Worm (Caenorhabditis elegans): ENCODE measurements around the gene K01B6.4.

- TF ChIP-seq bed-1 (GFP tag; IDR thresholded peaks at IDR 0.05) (no peak), lin-54 (GFP tag; optimal IDR thresholded peaks at IDR 0.05) (no peak), ccch-3 (GFP tag; optimal IDR thresholded peaks at IDR 0.05) (no peak), B0035.1 (tag; optimal IDR thresholded peaks at IDR 0.05) (no peak), ceh-58 (GFP tag; IDR thresholded peaks at IDR 0.05) (no peak), cebp-2 (GFP tag; IDR thresholded peaks at IDR 0.05) (no peak), ZK185.1 (tag; optimal IDR thresholded peaks at IDR 0.05; ENCODE audit: poor library complexity, severe bottlenecking) (no peak), pha-4 (tag; optimal IDR thresholded peaks at IDR 0.05) (no peak), mcd-1 (GFP tag; IDR thresholded peaks at IDR 0.05) (no peak), cebp-1 (GFP tag; IDR thresholded peaks at IDR 0.05) (no peak), cebp-1 (tag; optimal IDR thresholded peaks at IDR 0.05) (no peak), mes-4 (tag; optimal IDR thresholded peaks at IDR 0.05) (no peak)
Measured at ce11 chrIII:9277803-9278202, 19.4 kb downstream of the K01B6.4 start.
